Fruit fly (Drosophila melanogaster) whole organism, embryonic: Measurements from ENCODE around the gene Grik.

Experiments used
- ATbp ChIP-seq: fragments of 200-800 bp; sonication (Bioruptor generic); optimal IDR thresholded peaks from 2 replicates; lab custom pipeline; 2017; ENCODE audit warnings: missing biosample characterization, mild to moderate bottlenecking, missing genetic modification characterization, missing genetic modification reagents
- Aef1 ChIP-seq: fragments of 200-800 bp; sonication (Bioruptor generic); IDR thresholded peaks from 3 replicates; pipeline ENCODE4 v1.3.6; 2022; ENCODE audit warnings: missing biosample characterization, missing genetic modification characterization
- Antp ChIP-seq: fragments of 200-800 bp; sonication (Bioruptor generic); optimal IDR thresholded peaks from 3 replicates; lab custom pipeline; 2016; ENCODE audit warnings: missing biosample characterization, missing genetic modification characterization
- Asciz ChIP-seq: fragments of 200-800 bp; sonication (Bioruptor generic); optimal IDR thresholded peaks from 2 replicates; lab custom pipeline; 2017; ENCODE audit warnings: missing biosample characterization, mild to moderate bottlenecking, missing genetic modification characterization, missing genetic modification reagents
- Atf6 ChIP-seq: fragments of 200-800 bp; sonication (Bioruptor generic); IDR thresholded peaks from 2 replicates; pipeline ENCODE4 v1.3.6; 2022; ENCODE audit warnings: missing biosample characterization, missing genetic modification characterization
- Awh ChIP-seq: fragments of 200-800 bp; sonication (Bioruptor generic); IDR thresholded peaks from 2 replicates; pipeline ENCODE4, ENCODE4 v1.3.6; 2022; ENCODE audit warnings: missing biosample characterization, missing genetic modification characterization
- CG10543 ChIP-seq: fragments of 200-800 bp; sonication (Bioruptor generic); optimal IDR thresholded peaks from 3 replicates; lab custom pipeline; 2017; ENCODE audit warnings: missing biosample characterization, mild to moderate bottlenecking, missing genetic modification characterization, moderate library complexity
- CG10565 ChIP-seq: fragments of 200-800 bp; sonication (Bioruptor generic); optimal IDR thresholded peaks from 3 replicates; lab custom pipeline; 2016; ENCODE audit warnings: missing biosample characterization, mild to moderate bottlenecking, missing genetic modification characterization
- CG10654 ChIP-seq: fragments of 200-800 bp; sonication (Bioruptor generic); optimal IDR thresholded peaks from 2 replicates; lab custom pipeline; 2016; ENCODE audit warnings: missing biosample characterization, missing genetic modification characterization
- CG12299 ChIP-seq: fragments of 200-800 bp; sonication (Bioruptor generic); optimal IDR thresholded peaks from 2 replicates; lab custom pipeline; 2018; ENCODE audit warnings: missing biosample characterization, mild to moderate bottlenecking, missing genetic modification characterization
- CG13296 ChIP-seq: fragments of 200-800 bp; sonication (Bioruptor generic); optimal IDR thresholded peaks from 3 replicates; lab custom pipeline; 2018; ENCODE audit warnings: missing biosample characterization, mild to moderate bottlenecking, missing genetic modification characterization
- CG14014 ChIP-seq: fragments of 200-800 bp; sonication (Bioruptor generic); IDR thresholded peaks from 2 replicates; pipeline ENCODE4 v1.3.6; 2022; ENCODE audit warnings: missing biosample characterization, missing genetic modification characterization
- CG15073 ChIP-seq: fragments of 200-800 bp; sonication (Bioruptor generic); optimal IDR thresholded peaks from 2 replicates; lab custom pipeline; 2016; ENCODE audit warnings: missing biosample characterization, missing genetic modification characterization
- CG15269 ChIP-seq: fragments of 200-800 bp; sonication (Bioruptor generic); optimal IDR thresholded peaks from 2 replicates; lab custom pipeline; 2018; ENCODE audit warnings: missing biosample characterization, mild to moderate bottlenecking, missing genetic modification characterization, moderate library complexity
- CG17328 ChIP-seq: fragments of 200-800 bp; sonication (Bioruptor generic); IDR thresholded peaks from 2 replicates; pipeline ENCODE4 v1.3.6; 2022; ENCODE audit warnings: missing biosample characterization, missing genetic modification characterization
- CG17385 ChIP-seq: fragments of 200-800 bp; sonication (Bioruptor generic); optimal IDR thresholded peaks from 3 replicates; lab custom pipeline; 2018; ENCODE audit warnings: missing biosample characterization, mild to moderate bottlenecking, missing genetic modification characterization
- CG17802 ChIP-seq: fragments of 200-800 bp; sonication (Bioruptor generic); optimal IDR thresholded peaks from 2 replicates; lab custom pipeline; 2018; ENCODE audit warnings: missing biosample characterization, mild to moderate bottlenecking, missing genetic modification characterization, moderate library complexity
- CG18619 ChIP-seq: fragments of 200-800 bp; sonication (Bioruptor generic); optimal IDR thresholded peaks from 3 replicates; lab custom pipeline; 2017; ENCODE audit warnings: missing biosample characterization, mild to moderate bottlenecking, missing genetic modification characterization
- CG6683 ChIP-seq: fragments of 200-800 bp; sonication (Bioruptor generic); optimal IDR thresholded peaks from 2 replicates; lab custom pipeline; 2017; ENCODE audit warnings: missing biosample characterization, mild to moderate bottlenecking, missing genetic modification characterization, missing genetic modification reagents
- CG8290 ChIP-seq, 3 experiments: fragments of 200-800 bp; sonication (Bioruptor generic); optimal IDR thresholded peaks; 2 replicates each; lab custom pipeline; 2016 to 2019; ENCODE audit warnings: missing biosample characterization in 3 of 3, missing genetic modification characterization in 3 of 3, mild to moderate bottlenecking in 2 of 3, moderate library complexity in 1 of 3
- Dip3 ChIP-seq: fragments of 200-800 bp; sonication (Bioruptor generic); optimal IDR thresholded peaks from 3 replicates; lab custom pipeline; 2016; ENCODE audit warnings: missing biosample characterization, missing genetic modification characterization
- Dll ChIP-seq: fragments of 200-800 bp; sonication (Bioruptor generic); IDR thresholded peaks from 4 replicates; pipeline ENCODE4 v1.3.6; 2022; ENCODE audit warnings: missing biosample characterization, missing genetic modification characterization; ENCODE audit not compliant: partially characterized antibody
- Dp ChIP-seq: fragments of 200-800 bp; sonication (Bioruptor generic); optimal IDR thresholded peaks from 2 replicates; lab custom pipeline; 2018; ENCODE audit warnings: missing biosample characterization, mild to moderate bottlenecking, missing genetic modification characterization, moderate library complexity
- Drgx ChIP-seq: fragments of 200-800 bp; sonication (Bioruptor generic); IDR thresholded peaks from 2 replicates; pipeline ENCODE4 v1.3.6; 2022; ENCODE audit warnings: missing biosample characterization, missing genetic modification characterization
- GATAe ChIP-seq: fragments of 200-800 bp; sonication (Bioruptor generic); conservative IDR thresholded peaks from 2 replicates; pipeline ENCODE4 v1.3.6; 2022; ENCODE audit warnings: missing biosample characterization, missing genetic modification characterization
- Gug ChIP-seq: fragments of 200-800 bp; sonication (Bioruptor generic); IDR thresholded peaks from 4 replicates; pipeline ENCODE4 v1.3.6; 2022; ENCODE audit warnings: missing biosample characterization, missing genetic modification characterization
- H2.0 ChIP-seq: fragments of 200-800 bp; sonication (Bioruptor generic); IDR thresholded peaks from 2 replicates; pipeline ENCODE4 v1.3.6; 2022; ENCODE audit warnings: missing biosample characterization, missing genetic modification characterization
- HHEX ChIP-seq: fragments of 200-800 bp; sonication (Bioruptor generic); optimal IDR thresholded peaks from 3 replicates; lab custom pipeline; 2017; ENCODE audit warnings: missing biosample characterization, mild to moderate bottlenecking, missing genetic modification characterization, missing genetic modification reagents
- HLH3B ChIP-seq: fragments of 200-800 bp; sonication (Bioruptor generic); IDR thresholded peaks from 2 replicates; pipeline ENCODE4 v1.3.6; 2022; ENCODE audit warnings: missing biosample characterization, missing genetic modification characterization
- Hey ChIP-seq: fragments of 200-800 bp; sonication (Bioruptor generic); optimal IDR thresholded peaks from 3 replicates; lab custom pipeline; 2018; ENCODE audit warnings: missing biosample characterization, mild to moderate bottlenecking, missing genetic modification characterization
- Med ChIP-seq: fragments of 200-800 bp; sonication (Bioruptor generic); peaks from one replicate; lab custom pipeline; 2016; ENCODE audit warnings: missing biosample characterization, missing genetic modification characterization, mild to moderate bottlenecking, inconsistent platforms, moderate library complexity
- NFAT ChIP-seq: fragments of 200-800 bp; sonication (Bioruptor generic); IDR thresholded peaks from 2 replicates; pipeline ENCODE4 v1.3.6; 2022; ENCODE audit warnings: missing biosample characterization, missing genetic modification characterization
- Sin3A ChIP-seq: fragments of >200 bp; optimal IDR thresholded peaks from 2 replicates; lab custom pipeline; 2018
- Sry-δ ChIP-seq: fragments of 200-800 bp; sonication (Bioruptor generic); optimal IDR thresholded peaks from 2 replicates; lab custom pipeline; 2016; ENCODE audit warnings: missing biosample characterization, missing genetic modification characterization
- ara ChIP-seq: fragments of 200-800 bp; sonication (Bioruptor generic); IDR thresholded peaks from 2 replicates; pipeline ENCODE4 v1.3.6; 2022; ENCODE audit warnings: missing biosample characterization, missing genetic modification characterization
- bsh ChIP-seq, 2 experiments: fragments of 200-800 bp; sonication (Bioruptor generic); optimal IDR thresholded peaks; 2 replicates each; lab custom pipeline; 2017 to 2018; ENCODE audit warnings: mild to moderate bottlenecking in 2 of 2, missing biosample characterization in 2 of 2, missing genetic modification characterization in 2 of 2, moderate library complexity in 1 of 2
- caup ChIP-seq: fragments of 200-800 bp; sonication (Bioruptor generic); optimal IDR thresholded peaks from 3 replicates; lab custom pipeline; 2017; ENCODE audit warnings: missing biosample characterization, mild to moderate bottlenecking, missing genetic modification characterization, moderate library complexity; ENCODE audit not compliant: severe bottlenecking
- chinmo ChIP-seq: fragments of 200-800 bp; sonication (Bioruptor generic); IDR thresholded peaks from 4 replicates; pipeline ENCODE4 v1.3.6; 2022; ENCODE audit warnings: missing biosample characterization, missing genetic modification characterization; ENCODE audit not compliant: partially characterized antibody
- dm ChIP-seq: fragments of 200-800 bp; sonication (Bioruptor generic); optimal IDR thresholded peaks from 3 replicates; lab custom pipeline; 2016; ENCODE audit warnings: missing biosample characterization, missing genetic modification characterization
- esg ChIP-seq: fragments of 200-800 bp; sonication (Bioruptor generic); conservative IDR thresholded peaks from 2 replicates; pipeline ENCODE4 v1.3.6; 2022; ENCODE audit warnings: missing biosample characterization, missing genetic modification characterization
- gce ChIP-seq: fragments of 200-800 bp; sonication (Bioruptor generic); IDR thresholded peaks from 3 replicates; pipeline ENCODE4 v1.3.6; 2022; ENCODE audit warnings: missing biosample characterization, missing genetic modification characterization
- gsb-n ChIP-seq: fragments of 200-800 bp; sonication (Bioruptor generic); optimal IDR thresholded peaks from 3 replicates; lab custom pipeline; 2018; ENCODE audit warnings: missing biosample characterization, mild to moderate bottlenecking, missing genetic modification characterization
- nau ChIP-seq: fragments of 200-800 bp; sonication (Bioruptor generic); optimal IDR thresholded peaks from 3 replicates; lab custom pipeline; 2017; ENCODE audit warnings: missing biosample characterization, mild to moderate bottlenecking, missing genetic modification characterization, missing genetic modification reagents
- nerfin-1 ChIP-seq: fragments of 200-800 bp; sonication (Bioruptor generic); optimal IDR thresholded peaks from 3 replicates; lab custom pipeline; 2019; ENCODE audit warnings: missing biosample characterization, mild to moderate bottlenecking, missing genetic modification characterization, moderate library complexity
- schlank ChIP-seq: fragments of 200-800 bp; sonication (Bioruptor generic); optimal IDR thresholded peaks from 2 replicates; lab custom pipeline; 2018; ENCODE audit warnings: missing biosample characterization, mild to moderate bottlenecking, missing genetic modification characterization
- scrt ChIP-seq: fragments of 200-800 bp; sonication (Bioruptor generic); optimal IDR thresholded peaks from 2 replicates; lab custom pipeline; 2018; ENCODE audit warnings: missing biosample characterization, mild to moderate bottlenecking, missing genetic modification characterization, moderate library complexity
- seq ChIP-seq: fragments of 200-800 bp; sonication (Bioruptor generic); IDR thresholded peaks from 2 replicates; pipeline ENCODE4 v1.3.6; 2022; ENCODE audit warnings: missing biosample characterization, missing genetic modification characterization
- shn ChIP-seq: fragments of 200-800 bp; sonication (Bioruptor generic); optimal IDR thresholded peaks from 3 replicates; lab custom pipeline; 2016; ENCODE audit warnings: missing biosample characterization, missing genetic modification characterization
- sug ChIP-seq: fragments of 200-800 bp; optimal IDR thresholded peaks from 2 replicates; lab custom pipeline; 2019; ENCODE audit warnings: missing biosample characterization, mild to moderate bottlenecking, missing genetic modification characterization, moderate library complexity
- wor ChIP-seq: fragments of 200-800 bp; sonication (Bioruptor generic); IDR thresholded peaks from 2 replicates; pipeline ENCODE4 v1.3.6; 2022; ENCODE audit warnings: missing biosample characterization, missing genetic modification characterization

Grik gene

DNA sequence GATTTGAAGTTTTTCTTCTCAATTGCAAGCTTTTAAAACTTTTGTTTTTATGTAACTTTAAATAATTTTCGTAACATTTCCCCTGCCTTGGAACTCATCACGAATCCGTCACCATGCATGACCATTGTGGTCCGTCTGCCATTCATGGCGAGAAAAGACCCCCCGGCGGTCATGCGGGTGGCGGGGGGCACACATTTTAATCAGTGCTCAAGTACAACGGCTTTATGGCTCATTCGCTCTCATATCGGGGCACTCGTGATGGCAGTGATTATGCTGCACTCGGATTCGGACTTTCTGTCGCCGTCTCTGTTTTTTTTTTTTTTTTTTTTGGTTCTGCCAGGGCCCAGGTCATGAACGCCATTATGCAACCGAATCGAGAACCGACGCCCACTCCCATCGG lies 52.8 kb downstream of the Grik start (continued):
- TF ChIP-seq nau (GFP tag; lab: Kevin White, UChicago): no peak
- 0 out of 2 replicates have a peak, but pooled peaks have one; percentile 15 for TF ChIP-seq ara (GFP tag; lab: Robert Waterston, UW)
- no peak for TF ChIP-seq CG6683
- TF ChIP-seq caup: no peak
- TF ChIP-seq NFAT (GFP tag; lab: Robert Waterston, UW): no peak
- no peak for TF ChIP-seq chinmo (GFP tag; lab: Robert Waterston, UW)
- TF ChIP-seq CG17802 (tag; lab: Kevin White, UChicago): no peak
- no peak for TF ChIP-seq gsb-n
- TF ChIP-seq gce (GFP tag; lab: Robert Waterston, UW): no peak
- no peak for TF ChIP-seq Sin3A
- TF ChIP-seq dm (GFP tag; lab: Kevin White, UChicago): no peak
- peak; percentile 24 for TF ChIP-seq Med (GFP tag; lab: Kevin White, UChicago)
- peak; percentile 73 for TF ChIP-seq sug (tag; lab: Kevin White, UChicago)
- no peak for TF ChIP-seq GATAe

DNA sequence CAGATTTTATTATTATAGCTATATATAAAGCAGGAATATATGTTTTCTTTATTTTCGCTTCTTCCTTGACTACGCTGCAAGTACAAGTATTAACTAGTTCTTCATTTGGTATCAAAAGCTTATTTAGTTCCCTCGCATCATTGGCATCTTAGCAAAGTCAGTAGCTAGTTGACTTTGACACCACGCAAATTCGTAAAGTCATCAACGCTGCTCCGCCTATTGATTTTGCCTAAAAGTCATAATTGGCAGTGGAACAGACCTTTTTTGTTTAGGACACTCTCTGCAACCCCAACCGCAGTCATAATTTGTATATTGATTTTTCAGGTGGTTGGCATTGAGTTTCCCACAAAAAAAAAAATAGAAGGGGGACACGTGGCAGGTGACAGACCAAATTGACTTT lies 53.4 kb downstream of the Grik start:
- no peak for TF ChIP-seq HHEX (GFP tag; lab: Kevin White, UChicago)
- no peak for TF ChIP-seq Dll (GFP tag; lab: Robert Waterston, UW)
- TF ChIP-seq seq (GFP tag; lab: Robert Waterston, UW): 0 out of 2 replicates have a peak, but pooled peaks have one; percentile 15
- no peak for TF ChIP-seq Gug (GFP tag; lab: Robert Waterston, UW)
- no peak for TF ChIP-seq CG10654
- TF ChIP-seq Awh (GFP tag; lab: Robert Waterston, UW): peak; percentile 52; the same call in 1 of the 2 replicates
- no peak for TF ChIP-seq nerfin-1
- no peak for TF ChIP-seq H2.0
- TF ChIP-seq shn (GFP tag; lab: Kevin White, UChicago): no peak
- no peak for TF ChIP-seq CG10543
- TF ChIP-seq CG8290 (GFP tag; optimal IDR thresholded peaks at IDR 0.05; lab: Kevin White, UChicago): no peak
- TF ChIP-seq CG8290 (tag; optimal IDR thresholded peaks at IDR 0.05; lab: Kevin White, UChicago): peak in 1 of 2 experiments; percentile 35
- TF ChIP-seq CG17328: no peak
- TF ChIP-seq esg (GFP tag; lab: Robert Waterston, UW): no peak
- peak; percentile 5 for TF ChIP-seq Asciz
- TF ChIP-seq CG15269 (tag; lab: Kevin White, UChicago): peak; percentile 4
- no peak for TF ChIP-seq Antp (GFP tag; lab: Kevin White, UChicago)
- no peak for TF ChIP-seq wor (GFP tag; lab: Robert Waterston, UW)
- TF ChIP-seq Hey: peak; percentile 7
- no peak for TF ChIP-seq Aef1 (GFP tag; lab: Robert Waterston, UW)
- TF ChIP-seq CG17385 (GFP tag; lab: Kevin White, UChicago): no peak
- no peak for TF ChIP-seq CG12299 (tag; lab: Kevin White, UChicago)
- peak; percentile 57; the same call in 1 of the 2 replicates for TF ChIP-seq CG14014 (GFP tag; lab: Robert Waterston, UW)
- TF ChIP-seq Drgx (GFP tag; lab: Robert Waterston, UW): no peak
- TF ChIP-seq CG10565 (GFP tag; lab: Kevin White, UChicago): no peak
- TF ChIP-seq Sry-δ: no peak
- TF ChIP-seq chinmo (GFP tag; lab: Robert Waterston, UW): no peak
- TF ChIP-seq ATbp (GFP tag; lab: Kevin White, UChicago): no peak
- no peak for TF ChIP-seq CG15073 (GFP tag; lab: Kevin White, UChicago)
- TF ChIP-seq Atf6: 0 out of 2 replicates have a peak, but pooled peaks have one; percentile 18
- TF ChIP-seq bsh (GFP tag; optimal IDR thresholded peaks at IDR 0.05; lab: Kevin White, UChicago): no peak
- TF ChIP-seq schlank: peak; percentile 23
- peak; percentile 18; the same call in 1 of the 2 replicates for TF ChIP-seq HLH3B (GFP tag; lab: Robert Waterston, UW)
- peak; percentile 0 for TF ChIP-seq CG13296 (GFP tag; lab: Kevin White, UChicago)
- no peak for TF ChIP-seq Dip3 (GFP tag; lab: Kevin White, UChicago)
- no peak for TF ChIP-seq CG18619 (GFP tag; lab: Kevin White, UChicago)
- no peak for TF ChIP-seq Dp (GFP tag; lab: Kevin White, UChicago)
- no peak for TF ChIP-seq scrt
